Worm (Caenorhabditis elegans): ENCODE data around the gene cdk-4.

ce11 chrX:13503839-13504238 lies 14.9 kb downstream of the cdk-4 start:
- TF ChIP-seq nhr-11 (tag; optimal IDR thresholded peaks at IDR 0.05): no peak
- TF ChIP-seq ceh-24 (tag; optimal IDR thresholded peaks at IDR 0.05): no peak
- no peak for TF ChIP-seq ceh-30 (tag; optimal IDR thresholded peaks at IDR 0.05)
- no peak for TF ChIP-seq ref-2 (tag; optimal IDR thresholded peaks at IDR 0.05)

All from whole organism, late embryonic.